Fruit fly (Drosophila melanogaster) whole organism, wandering third instar larva: Measurements from ENCODE around the gene Gbeta5.

Source experiments
- Abd-B ChIP-seq: fragments of >200 bp; optimal IDR thresholded peaks from 2 replicates; lab custom pipeline; 2017; ENCODE audit warnings: missing biosample characterization, missing genetic modification characterization
- CG32264 ChIP-seq: fragments of 200-800 bp; sonication (Bioruptor generic); optimal IDR thresholded peaks from 2 replicates; lab custom pipeline; 2016; ENCODE audit warnings: missing biosample characterization, missing genetic modification characterization
- CrebA ChIP-seq: fragments of 200-800 bp; sonication (Bioruptor generic); optimal IDR thresholded peaks from 2 replicates; lab custom pipeline; 2016; ENCODE audit warnings: missing biosample characterization, mild to moderate bottlenecking, missing genetic modification characterization, borderline replicate concordance
- Dfd ChIP-seq: fragments of >200 bp; optimal IDR thresholded peaks from 2 replicates; lab custom pipeline; 2017; ENCODE audit warnings: missing biosample characterization, missing genetic modification characterization
- Dif ChIP-seq: fragments of 200-275, 200-300 bp; sonication (Bioruptor generic); optimal IDR thresholded peaks from 2 replicates; lab custom pipeline; 2018; ENCODE audit warnings: missing biosample characterization, missing genetic modification characterization; ENCODE audit not compliant: partially characterized antibody
- GATAd ChIP-seq: sonication (Bioruptor generic); optimal IDR thresholded peaks from 2 replicates; lab custom pipeline; 2016; ENCODE audit warnings: missing biosample characterization, missing genetic modification characterization
- Hnf4 ChIP-seq: fragments of 200-800 bp; sonication (Bioruptor generic); optimal IDR thresholded peaks from 2 replicates; lab custom pipeline; 2016; ENCODE audit warnings: missing biosample characterization, mild to moderate bottlenecking, missing genetic modification characterization
- Hr78 ChIP-seq: fragments of >200 bp; optimal IDR thresholded peaks from 2 replicates; lab custom pipeline; 2017; ENCODE audit warnings: missing biosample characterization, missing genetic modification characterization
- Hr83 ChIP-seq: fragments of 200-300 bp; sonication (Bioruptor generic); optimal IDR thresholded peaks from 2 replicates; lab custom pipeline; 2016; ENCODE audit warnings: missing biosample characterization, mild to moderate bottlenecking, missing genetic modification characterization, moderate library complexity; ENCODE audit not compliant: poor library complexity, severe bottlenecking
- Jra ChIP-seq: sonication (Bioruptor generic); optimal IDR thresholded peaks from 2 replicates; lab custom pipeline; 2016; ENCODE audit warnings: missing biosample characterization, missing genetic modification characterization
- Mio ChIP-seq: sonication (Bioruptor generic); optimal IDR thresholded peaks from 2 replicates; lab custom pipeline; 2016; ENCODE audit warnings: missing biosample characterization, missing genetic modification characterization
- Myc ChIP-seq: fragments of >200 bp; optimal IDR thresholded peaks from 2 replicates; lab custom pipeline; 2017
- N ChIP-seq: fragments of >200 bp; optimal IDR thresholded peaks from 2 replicates; lab custom pipeline; 2018; ENCODE audit warnings: missing biosample characterization, missing external identifiers, missing genetic modification characterization
- OdsH ChIP-seq: fragments of 200-800 bp; sonication (Bioruptor generic); optimal IDR thresholded peaks from 2 replicates; lab custom pipeline; 2016; ENCODE audit warnings: missing biosample characterization, mild to moderate bottlenecking, missing genetic modification characterization
- Rel ChIP-seq, 2 experiments: fragments of 200-800 bp; sonication (Bioruptor generic) in 1 of 2; optimal IDR thresholded peaks; 2 replicates in 1 of 2; 3 replicates in 1 of 2; lab custom pipeline; 2016 to 2019; ENCODE audit warnings: mild to moderate bottlenecking in 2 of 2, missing biosample characterization in 2 of 2, missing genetic modification characterization in 2 of 2, moderate library complexity in 1 of 2
- Sp1 ChIP-seq: fragments of 200-800 bp; sonication (Bioruptor generic); optimal IDR thresholded peaks from 3 replicates; lab custom pipeline; 2019; ENCODE audit warnings: missing biosample characterization, mild to moderate bottlenecking, missing genetic modification characterization, moderate library complexity
- Vsx2 ChIP-seq: fragments of 200-300, 225-300 bp; sonication (Bioruptor generic); optimal IDR thresholded peaks from 2 replicates; lab custom pipeline; 2018; ENCODE audit warnings: missing biosample characterization, missing genetic modification characterization; ENCODE audit not compliant: partially characterized antibody
- br ChIP-seq: fragments of 200-800 bp; sonication (Bioruptor generic); optimal IDR thresholded peaks from 2 replicates; lab custom pipeline; 2016; ENCODE audit warnings: missing biosample characterization, missing genetic modification characterization
- brk ChIP-seq: fragments of 200-800 bp; sonication (Bioruptor generic); optimal IDR thresholded peaks from 2 replicates; lab custom pipeline; 2016; ENCODE audit warnings: missing biosample characterization, mild to moderate bottlenecking, missing genetic modification characterization
- dl ChIP-seq, 2 experiments: fragments of 175-275, 200-275 bp in 1 of 2; fragments of 200-275 bp in 1 of 2; sonication (Bioruptor generic); optimal IDR thresholded peaks; lab custom pipeline; 2018; ENCODE audit warnings: mild to moderate bottlenecking in 2 of 2, missing biosample characterization in 2 of 2, missing genetic modification characterization in 2 of 2, moderate library complexity in 2 of 2; ENCODE audit not compliant: partially characterized antibody in 2 of 2, insufficient read depth in 1 of 2
- dmrt93B ChIP-seq: fragments of 200-800 bp; sonication (Bioruptor generic); optimal IDR thresholded peaks from 2 replicates; lab custom pipeline; 2018; ENCODE audit warnings: missing biosample characterization, mild to moderate bottlenecking, missing genetic modification characterization
- dsf ChIP-seq: sonication (Bioruptor generic); optimal IDR thresholded peaks from 2 replicates; lab custom pipeline; 2016; ENCODE audit warnings: missing biosample characterization, missing genetic modification characterization, borderline replicate concordance
- ey ChIP-seq: fragments of 200-800 bp; sonication (Bioruptor generic); optimal IDR thresholded peaks from 2 replicates; lab custom pipeline; 2016; ENCODE audit warnings: missing biosample characterization, missing genetic modification characterization
- foxo ChIP-seq, 2 experiments: fragments of 200-800 bp; sonication (Bioruptor generic); optimal IDR thresholded peaks; 2 replicates in 1 of 2; 3 replicates in 1 of 2; lab custom pipeline; 2016 to 2017; ENCODE audit warnings: missing biosample characterization in 2 of 2, missing genetic modification characterization in 2 of 2
- fru ChIP-seq: fragments of 200-800 bp; sonication (Bioruptor generic); optimal IDR thresholded peaks from 3 replicates; lab custom pipeline; 2016; ENCODE audit warnings: missing biosample characterization, mild to moderate bottlenecking, missing genetic modification characterization
- h ChIP-seq: fragments of 200-800 bp; sonication (Bioruptor generic); optimal IDR thresholded peaks from 3 replicates; lab custom pipeline; 2016; ENCODE audit warnings: missing biosample characterization, mild to moderate bottlenecking, missing genetic modification characterization
- jim ChIP-seq: fragments of 175-275, 200-325 bp; sonication (Bioruptor generic); optimal IDR thresholded peaks from 2 replicates; lab custom pipeline; 2016; ENCODE audit warnings: missing biosample characterization, mild to moderate bottlenecking, missing genetic modification characterization
- lola ChIP-seq: fragments of >200 bp; optimal IDR thresholded peaks from 2 replicates; lab custom pipeline; 2017; ENCODE audit warnings: missing biosample characterization, missing genetic modification characterization
- pan ChIP-seq: fragments of >200 bp; optimal IDR thresholded peaks from 2 replicates; lab custom pipeline; 2017
- psq ChIP-seq: fragments of 200-800 bp; sonication (Bioruptor generic); optimal IDR thresholded peaks from 3 replicates; lab custom pipeline; 2017; ENCODE audit warnings: missing biosample characterization, mild to moderate bottlenecking, missing genetic modification characterization, moderate library complexity
- rgr ChIP-seq: fragments of 200-800 bp; sonication (Bioruptor generic); optimal IDR thresholded peaks from 3 replicates; lab custom pipeline; 2016; ENCODE audit warnings: missing biosample characterization, mild to moderate bottlenecking, missing genetic modification characterization
- sage ChIP-seq: fragments of 200-800 bp; sonication (Bioruptor generic); optimal IDR thresholded peaks from 2 replicates; lab custom pipeline; 2016; ENCODE audit warnings: missing biosample characterization, mild to moderate bottlenecking, missing genetic modification characterization
- sv ChIP-seq: fragments of 200-800 bp; sonication (Bioruptor generic); optimal IDR thresholded peaks from 3 replicates; lab custom pipeline; 2016; ENCODE audit warnings: missing biosample characterization, missing genetic modification characterization
- tai ChIP-seq: sonication (Bioruptor generic); optimal IDR thresholded peaks from 2 replicates; lab custom pipeline; 2016; ENCODE audit warnings: missing biosample characterization, missing genetic modification characterization
- usp ChIP-seq: fragments of >200 bp; optimal IDR thresholded peaks from 2 replicates; lab custom pipeline; 2017; ENCODE audit warnings: missing biosample characterization, missing genetic modification characterization
- woc ChIP-seq: sonication (Bioruptor generic); optimal IDR thresholded peaks from 2 replicates; lab custom pipeline; 2016; ENCODE audit warnings: missing biosample characterization, mild to moderate bottlenecking, missing genetic modification characterization

Gbeta5 gene

dm6 chrX:8152077-8152476, at the start of gene Gbeta5:
TSS of gene Gbeta5 (minus strand) at chrX:8152275.
- TF ChIP-seq foxo (GFP tag; optimal IDR thresholded peaks at IDR 0.05; lab: Kevin White, UChicago) (no peak), Jra (GFP tag; lab: Kevin White, UChicago) (no peak), N (no peak), OdsH (GFP tag; lab: Kevin White, UChicago) (no peak), dsf (GFP tag; lab: Kevin White, UChicago) (no peak), psq (GFP tag; lab: Kevin White, UChicago) (no peak), GATAd (GFP tag; lab: Kevin White, UChicago) (no peak), dl (GFP tag; optimal IDR thresholded peaks at IDR 0.05; lab: Kevin White, UChicago; ENCODE audit: insufficient read depth in 1 of 2, partially characterized antibody in 2 of 2) (no peak), Rel (GFP tag; optimal IDR thresholded peaks at IDR 0.05; lab: Kevin White, UChicago) (no peak), Rel (tag; optimal IDR thresholded peaks at IDR 0.05; lab: Kevin White, UChicago) (no peak), h (no peak), tai (GFP tag; lab: Kevin White, UChicago) (no peak), CG32264 (GFP tag; lab: Kevin White, UChicago) (no peak), Mio (GFP tag; lab: Kevin White, UChicago) (no peak), sage (GFP tag; lab: Kevin White, UChicago) (no peak), Vsx2 (no peak), Dfd (no peak)

dm6 chrX:8198935-8199580, 47.0 kb upstream of the Gbeta5 start:
- TF ChIP-seq Hr78 (GFP tag; lab: Kevin White, UChicago) (no peak), Hnf4 (no peak), Myc (lab: Kevin White, UChicago) (no peak), OdsH (GFP tag; lab: Kevin White, UChicago) (no peak), h (peak; percentile 19), GATAd (GFP tag; lab: Kevin White, UChicago) (no peak), psq (GFP tag; lab: Kevin White, UChicago) (peak; percentile 3), Sp1 (GFP tag; lab: Kevin White, UChicago) (peak; percentile 26), CrebA (GFP tag; lab: Kevin White, UChicago) (no peak), br (GFP tag; lab: Kevin White, UChicago) (no peak), dsf (GFP tag; lab: Kevin White, UChicago) (no peak), Abd-B (GFP tag; lab: Kevin White, UChicago) (no peak), usp (GFP tag; lab: Kevin White, UChicago) (no peak), Vsx2 (no peak), dl (GFP tag; optimal IDR thresholded peaks at IDR 0.05; lab: Kevin White, UChicago; ENCODE audit: insufficient read depth in 1 of 2, partially characterized antibody in 2 of 2) (no peak), Hr83 (no peak), fru (GFP tag; lab: Kevin White, UChicago) (no peak), pan (lab: Kevin White, UChicago) (no peak), Rel (GFP tag; optimal IDR thresholded peaks at IDR 0.05; lab: Kevin White, UChicago) (no peak), Rel (tag; optimal IDR thresholded peaks at IDR 0.05; lab: Kevin White, UChicago) (peak; percentile 94), CG32264 (GFP tag; lab: Kevin White, UChicago) (no peak), brk (GFP tag; lab: Kevin White, UChicago) (no peak), sage (GFP tag; lab: Kevin White, UChicago) (no peak), Mio (GFP tag; lab: Kevin White, UChicago) (no peak), tai (GFP tag; lab: Kevin White, UChicago) (no peak), rgr (no peak), foxo (GFP tag; optimal IDR thresholded peaks at IDR 0.05; lab: Kevin White, UChicago) (no peak)

- TF ChIP-seq Jra (GFP tag; lab: Kevin White, UChicago): no peak
- TF ChIP-seq usp (GFP tag; lab: Kevin White, UChicago): no peak
- TF ChIP-seq OdsH (GFP tag; lab: Kevin White, UChicago): peak; percentile 66
- TF ChIP-seq sage (GFP tag; lab: Kevin White, UChicago): no peak
- TF ChIP-seq Hr78 (GFP tag; lab: Kevin White, UChicago): no peak
- no peak for TF ChIP-seq sv
- peak; percentile 27 for TF ChIP-seq dmrt93B (GFP tag; lab: Kevin White, UChicago)
- TF ChIP-seq brk (GFP tag; lab: Kevin White, UChicago): no peak
- TF ChIP-seq Hnf4: peak; percentile 55
- TF ChIP-seq Sp1 (GFP tag; lab: Kevin White, UChicago): peak; percentile 57
- peak; percentile 13 for TF ChIP-seq psq (GFP tag; lab: Kevin White, UChicago)
- no peak for TF ChIP-seq Abd-B (GFP tag; lab: Kevin White, UChicago)
- TF ChIP-seq Mio (GFP tag; lab: Kevin White, UChicago): no peak
- peak; percentile 85 for TF ChIP-seq fru (GFP tag; lab: Kevin White, UChicago)
- no peak for TF ChIP-seq lola (GFP tag; lab: Kevin White, UChicago)
- TF ChIP-seq rgr: peak; percentile 76
- no peak for TF ChIP-seq Dif (GFP tag; lab: Kevin White, UChicago)
- TF ChIP-seq h: peak; percentile 77
- TF ChIP-seq dl (GFP tag; optimal IDR thresholded peaks at IDR 0.05; lab: Kevin White, UChicago; ENCODE audit: insufficient read depth in 1 of 2, partially characterized antibody in 2 of 2): no peak
- TF ChIP-seq pan (lab: Kevin White, UChicago): no peak
- TF ChIP-seq GATAd (GFP tag; lab: Kevin White, UChicago): no peak
- TF ChIP-seq Vsx2: no peak
- TF ChIP-seq Rel (GFP tag; optimal IDR thresholded peaks at IDR 0.05; lab: Kevin White, UChicago): peak; percentile 0
- peak; percentile 45 for TF ChIP-seq Rel (tag; optimal IDR thresholded peaks at IDR 0.05; lab: Kevin White, UChicago)
- TF ChIP-seq jim: no peak
- TF ChIP-seq foxo (GFP tag; optimal IDR thresholded peaks at IDR 0.05; lab: Kevin White, UChicago): peak in 1 of 2 experiments; percentile 86
- peak; percentile 69 for TF ChIP-seq br (GFP tag; lab: Kevin White, UChicago)
- no peak for TF ChIP-seq N
- TF ChIP-seq woc (GFP tag; lab: Kevin White, UChicago): peak; percentile 63
- TF ChIP-seq tai (GFP tag; lab: Kevin White, UChicago): no peak
- TF ChIP-seq ey (GFP tag; lab: Kevin White, UChicago): peak; percentile 82
- no peak for TF ChIP-seq Dfd
- no peak for TF ChIP-seq Myc (lab: Kevin White, UChicago)
- no peak for TF ChIP-seq CrebA (GFP tag; lab: Kevin White, UChicago)
- TF ChIP-seq Hr83: no peak
These were observed 44.6 kb upstream of the Gbeta5 start for dm6 chrX:8196598-8197228.
